Worm (Caenorhabditis elegans) whole organism, L1 larva: ENCODE measurements around the gene act-2.

Source experiments
- C04F5.9 ChIP-seq: sonication (generic microtip); optimal IDR thresholded peaks from 2 replicates; lab custom pipeline; 2016; ENCODE audit warnings: missing genetic modification characterization, missing compliant biosample characterization
- C16A3.4 ChIP-seq: fragments of 150-350 bp; optimal IDR thresholded peaks from 2 replicates; lab custom pipeline; 2014; ENCODE audit warnings: missing biosample characterization, missing genetic modification characterization
- F16B12.6 ChIP-seq: fragments of 150-350 bp; optimal IDR thresholded peaks from 2 replicates; lab custom pipeline; 2014; ENCODE audit warnings: missing biosample characterization, missing genetic modification characterization
- Y116A8C.19 ChIP-seq: sonication (generic microtip); optimal IDR thresholded peaks from 2 replicates; lab custom pipeline; 2016; ENCODE audit warnings: missing compliant biosample characterization, missing genetic modification characterization, borderline replicate concordance
- aly-2 ChIP-seq: fragments of 150-350 bp; optimal IDR thresholded peaks from 2 replicates; lab custom pipeline; 2014; ENCODE audit warnings: missing biosample characterization, missing genetic modification characterization
- ceh-63 ChIP-seq: fragments of 200-800 bp; sonication (Bioruptor generic); optimal IDR thresholded peaks from 2 replicates; lab custom pipeline; 2018; ENCODE audit warnings: mild to moderate bottlenecking, missing genetic modification characterization, missing compliant biosample characterization
- ceh-88 ChIP-seq: fragments of 200-800 bp; sonication (Bioruptor generic); IDR thresholded peaks from 2 replicates; pipeline ENCODE4 v1.3.6; 2022; ENCODE audit warnings: missing genetic modification characterization, missing compliant biosample characterization
- ceh-90 ChIP-seq: sonication (generic microtip); optimal IDR thresholded peaks from 2 replicates; lab custom pipeline; 2016; ENCODE audit warnings: missing genetic modification characterization, missing compliant biosample characterization
- dsc-1 ChIP-seq: sonication (generic microtip); optimal IDR thresholded peaks from 2 replicates; lab custom pipeline; 2016; ENCODE audit warnings: mild to moderate bottlenecking, missing genetic modification characterization, missing compliant biosample characterization
- efl-1 ChIP-seq, 4 experiments: fragments of 150-350 bp; optimal IDR thresholded peaks in 3 of 4; peaks in 1 of 4; 1 replicate in 1 of 4; 2 replicates in 3 of 4; lab custom pipeline; 2014; ENCODE audit warnings: missing biosample characterization in 2 of 4, missing genetic modification characterization in 2 of 4, missing genetic modification reagents in 2 of 4
- egl-13 ChIP-seq: sonication (generic microtip); optimal IDR thresholded peaks from 2 replicates; lab custom pipeline; 2016; ENCODE audit warnings: missing genotype, missing genetic modification reagents, missing genetic modification characterization, missing compliant biosample characterization
- elt-2 ChIP-seq: sonication (generic microtip); optimal IDR thresholded peaks from 2 replicates; lab custom pipeline; 2016; ENCODE audit warnings: missing genetic modification characterization, mild to moderate bottlenecking, inconsistent platforms, missing compliant biosample characterization, missing genetic modification reagents
- fkh-4 ChIP-seq: sonication (generic microtip); optimal IDR thresholded peaks from 2 replicates; lab custom pipeline; 2016; ENCODE audit warnings: missing compliant biosample characterization, missing genetic modification characterization, borderline replicate concordance
- fkh-8 ChIP-seq: sonication (generic microtip); optimal IDR thresholded peaks from 2 replicates; lab custom pipeline; 2016; ENCODE audit warnings: mild to moderate bottlenecking, missing genetic modification characterization, missing compliant biosample characterization
- hpl-2 ChIP-seq: fragments of 150-350 bp; optimal IDR thresholded peaks from 2 replicates; lab custom pipeline; 2014; ENCODE audit warnings: missing biosample characterization, missing genetic modification reagents, missing genetic modification characterization
- lin-14 ChIP-seq: fragments of 200-800 bp; sonication (Bioruptor generic); optimal IDR thresholded peaks from 2 replicates; lab custom pipeline; 2018; ENCODE audit warnings: mild to moderate bottlenecking, missing genetic modification characterization, moderate library complexity, missing compliant biosample characterization
- lin-15B ChIP-seq: fragments of 150-350 bp; sonication (generic microtip); optimal IDR thresholded peaks from 3 replicates; lab custom pipeline; 2014; ENCODE audit warnings: missing biosample characterization, missing genetic modification characterization
- lin-39 ChIP-seq: fragments of 150-350 bp; optimal IDR thresholded peaks from 2 replicates; lab custom pipeline; 2014; ENCODE audit warnings: missing biosample characterization, missing genetic modification reagents, missing genetic modification characterization
- lir-3 ChIP-seq: sonication (generic microtip); optimal IDR thresholded peaks from 2 replicates; lab custom pipeline; 2016; ENCODE audit warnings: mild to moderate bottlenecking, missing genetic modification characterization, moderate library complexity, missing compliant biosample characterization; ENCODE audit not compliant: poor library complexity
- mab-9 ChIP-seq: fragments of 200-800 bp; sonication (Bioruptor generic); IDR thresholded peaks from 2 replicates; pipeline ENCODE4 v1.3.6; 2022; ENCODE audit warnings: missing genetic modification reagents, missing genetic modification characterization, missing compliant biosample characterization
- mdl-1 ChIP-seq, 2 experiments: fragments of 150-350 bp; optimal IDR thresholded peaks; 2 replicates each; lab custom pipeline; 2014 to 2017; ENCODE audit warnings: missing biosample characterization in 2 of 2, missing genetic modification characterization in 2 of 2, inconsistent platforms in 1 of 2
- mef-2 ChIP-seq: fragments of 150-350 bp; optimal IDR thresholded peaks from 2 replicates; lab custom pipeline; 2014; ENCODE audit warnings: missing biosample characterization, missing genetic modification characterization
- mep-1 ChIP-seq: fragments of 150-350 bp; optimal IDR thresholded peaks from 2 replicates; lab custom pipeline; 2014; ENCODE audit warnings: missing biosample characterization, missing genetic modification characterization
- nhr-11 ChIP-seq: fragments of 150-350 bp; optimal IDR thresholded peaks from 2 replicates; lab custom pipeline; 2014; ENCODE audit warnings: missing biosample characterization, missing genetic modification characterization
- nhr-19 ChIP-seq: fragments of 200-800 bp; sonication (Bioruptor generic); conservative IDR thresholded peaks from 2 replicates; pipeline ENCODE4 v1.3.6; 2022; ENCODE audit warnings: missing genetic modification characterization, missing compliant biosample characterization
- nhr-20 ChIP-seq: sonication (generic microtip); optimal IDR thresholded peaks from 2 replicates; lab custom pipeline; 2016; ENCODE audit warnings: mild to moderate bottlenecking, missing genetic modification characterization, missing compliant biosample characterization
- nhr-237 ChIP-seq: fragments of 150-350 bp; optimal IDR thresholded peaks from 2 replicates; lab custom pipeline; 2014; ENCODE audit warnings: missing biosample characterization, missing genetic modification characterization
- nhr-47 ChIP-seq: sonication (generic microtip); optimal IDR thresholded peaks from 2 replicates; lab custom pipeline; 2016; ENCODE audit warnings: mild to moderate bottlenecking, missing genetic modification characterization, moderate library complexity, missing compliant biosample characterization
- nhr-76 ChIP-seq: sonication (generic microtip); optimal IDR thresholded peaks from 2 replicates; lab custom pipeline; 2017; ENCODE audit warnings: missing biosample characterization, missing genetic modification characterization
- nhr-90 ChIP-seq: sonication (generic microtip); optimal IDR thresholded peaks from 2 replicates; lab custom pipeline; 2016; ENCODE audit warnings: mild to moderate bottlenecking, missing genetic modification characterization, missing compliant biosample characterization; ENCODE audit not compliant: poor library complexity
- pax-3 ChIP-seq: fragments of 200-800 bp; sonication (Bioruptor generic); optimal IDR thresholded peaks from 2 replicates; lab custom pipeline; 2018; ENCODE audit warnings: mild to moderate bottlenecking, missing genetic modification characterization, moderate library complexity, missing compliant biosample characterization
- snu-23 ChIP-seq: sonication (generic microtip); optimal IDR thresholded peaks from 2 replicates; lab custom pipeline; 2016; ENCODE audit warnings: missing genetic modification characterization, missing compliant biosample characterization
- sox-4 ChIP-seq: sonication (generic microtip); optimal IDR thresholded peaks from 2 replicates; lab custom pipeline; 2016; ENCODE audit warnings: missing genetic modification characterization, missing compliant biosample characterization
- sptf-1 ChIP-seq: fragments of 150-350 bp; optimal IDR thresholded peaks from 2 replicates; lab custom pipeline; 2014; ENCODE audit warnings: missing biosample characterization, missing genetic modification characterization
- sup-37 ChIP-seq: fragments of 200-800 bp; sonication (Bioruptor generic); optimal IDR thresholded peaks from 2 replicates; lab custom pipeline; 2018; ENCODE audit warnings: mild to moderate bottlenecking, missing genetic modification characterization, missing compliant biosample characterization
- tbx-2 ChIP-seq: sonication (generic microtip); optimal IDR thresholded peaks from 2 replicates; lab custom pipeline; 2016; ENCODE audit warnings: missing genetic modification characterization, missing compliant biosample characterization
- tlp-1 ChIP-seq: fragments of 150-350 bp; optimal IDR thresholded peaks from 2 replicates; lab custom pipeline; 2014; ENCODE audit warnings: missing biosample characterization, missing genetic modification characterization
- unc-30 ChIP-seq: sonication (generic microtip); optimal IDR thresholded peaks from 2 replicates; lab custom pipeline; 2017; ENCODE audit warnings: missing biosample characterization, missing genetic modification characterization
- unc-86 ChIP-seq: sonication (generic microtip); optimal IDR thresholded peaks from 2 replicates; lab custom pipeline; 2016; ENCODE audit warnings: missing genetic modification characterization, missing compliant biosample characterization
- unc-98 ChIP-seq: fragments of 200-800 bp; sonication (Bioruptor generic); IDR thresholded peaks from 2 replicates; pipeline ENCODE4 v1.3.6; 2022; ENCODE audit warnings: missing genetic modification characterization, missing compliant biosample characterization
- xbp-1 ChIP-seq: sonication (generic microtip); optimal IDR thresholded peaks from 2 replicates; lab custom pipeline; 2016; ENCODE audit warnings: missing genetic modification characterization, missing compliant biosample characterization
- zag-1 ChIP-seq: fragments of 150-350 bp; optimal IDR thresholded peaks from 2 replicates; lab custom pipeline; 2014; ENCODE audit warnings: missing biosample characterization, missing genetic modification characterization
- zip-4 ChIP-seq: fragments of 200-800 bp; sonication (Bioruptor generic); optimal IDR thresholded peaks from 2 replicates; lab custom pipeline; 2018; ENCODE audit warnings: mild to moderate bottlenecking, missing genetic modification characterization, moderate library complexity, missing compliant biosample characterization

act-2 gene

ce11 chrV:11043767-11044166 lies 34.2 kb downstream of the act-2 start, which contains the start of gene C45B11.6:
Gene C45B11.6 (plus strand): TSS chrV:11044067.
- no peak for TF ChIP-seq lir-3 (tag; lab: Kevin White, UChicago)
- TF ChIP-seq elt-2 (tag; lab: Kevin White, UChicago), result no peak
- TF ChIP-seq F16B12.6 (tag; lab: Kevin White, UChicago), result no peak
- TF ChIP-seq mef-2, result no peak
- no peak for TF ChIP-seq aly-2
- no peak for TF ChIP-seq snu-23 (GFP tag; lab: Kevin White, UChicago)
- TF ChIP-seq ceh-88 (GFP tag; lab: Robert Waterston, UW), result no peak
- TF ChIP-seq sup-37 (GFP tag; lab: Kevin White, UChicago), result no peak
- TF ChIP-seq C04F5.9 (tag; lab: Kevin White, UChicago), result no peak
- no peak for TF ChIP-seq fkh-8
- no peak for TF ChIP-seq nhr-11 (tag; lab: Kevin White, UChicago)

- no peak for TF ChIP-seq sox-4 (tag; lab: Kevin White, UChicago)
Observed at ce11 chrV:11042538-11042937, 35.4 kb downstream of the act-2 start, which contains the start of gene C45B11.2. Gene C45B11.2 (plus strand): TSS chrV:11042710.

ce11 chrV:11041499-11041898 lies 36.5 kb downstream of the act-2 start, which contains the start of gene C45B11.5:
Gene C45B11.5 (plus strand): TSS chrV:11041799.
- TF ChIP-seq tlp-1 (no peak), pax-3 (tag; lab: Kevin White, UChicago) (no peak), tbx-2 (no peak)
- TF ChIP-seq, all 84 proteins: peak for 0

- no peak for TF ChIP-seq mdl-1 (tag; optimal IDR thresholded peaks at IDR 0.05; lab: Kevin White, UChicago)
- TF ChIP-seq unc-30 (tag; lab: Kevin White, UChicago), result no peak
- no peak for TF ChIP-seq mep-1 (tag; lab: Kevin White, UChicago)
- no peak for TF ChIP-seq zag-1
- TF ChIP-seq lin-14, result no peak
- no peak for TF ChIP-seq nhr-19 (GFP tag; lab: Robert Waterston, UW)
- TF ChIP-seq lin-39, result no peak
- TF ChIP-seq lin-15B (tag; lab: Kevin White, UChicago), result no peak
- no peak for TF ChIP-seq nhr-20 (tag; lab: Kevin White, UChicago)
- TF ChIP-seq unc-86 (tag; lab: Kevin White, UChicago), result no peak
- no peak for TF ChIP-seq nhr-76 (tag; lab: Kevin White, UChicago)
- no peak for TF ChIP-seq mab-9
- TF ChIP-seq dsc-1 (tag; lab: Kevin White, UChicago), result no peak
- TF ChIP-seq Y116A8C.19 (tag; lab: Kevin White, UChicago), result no peak
- no peak for TF ChIP-seq elt-2 (tag; lab: Kevin White, UChicago)
- TF ChIP-seq tlp-1, result no peak
- TF ChIP-seq ceh-90 (tag; lab: Kevin White, UChicago), result no peak
- no peak for TF ChIP-seq mef-2
- TF ChIP-seq hpl-2 (GFP tag; lab: Kevin White, UChicago), result no peak
- TF ChIP-seq ceh-63 (GFP tag; lab: Kevin White, UChicago), result no peak
Observed at ce11 chrV:11040473-11040872, 37.5 kb downstream of the act-2 start, which contains the start of gene C45B11.8. Gene C45B11.8 (plus strand): TSS chrV:11040773.

- TF ChIP-seq fkh-4 (tag; lab: Kevin White, UChicago) (no peak), tbx-2 (no peak), ceh-90 (tag; lab: Kevin White, UChicago) (no peak), xbp-1 (tag; lab: Kevin White, UChicago) (no peak), unc-98 (no peak), zip-4 (GFP tag; lab: Kevin White, UChicago) (no peak), efl-1 (optimal IDR thresholded peaks at IDR 0.05; lab: Kevin White, UChicago) (no peak), efl-1 (GFP tag; optimal IDR thresholded peaks at IDR 0.05 in 1 of 2; lab: Kevin White, UChicago) (no peak), nhr-90 (tag; lab: Kevin White, UChicago) (no peak), nhr-47 (tag; lab: Kevin White, UChicago) (no peak), aly-2 (no peak), egl-13 (no peak), unc-30 (tag; lab: Kevin White, UChicago) (no peak), sptf-1 (tag; lab: Kevin White, UChicago) (no peak), C16A3.4 (tag; lab: Kevin White, UChicago) (no peak), nhr-237 (tag; lab: Kevin White, UChicago) (no peak)
- TF ChIP-seq, all 84 proteins: peak for 0
Observed at ce11 chrV:11040020-11040419, 37.9 kb downstream of the act-2 start, which contains the start of gene C45B11.9. Gene C45B11.9 (plus strand): TSS chrV:11040320.
